Worm (Caenorhabditis elegans): ENCODE data around the gene srx-67.
A peak's percentile ranks its signal among the peaks of the same experiment; 100 is the strongest.

srx-67 gene

ce11 chrV:3900102-3900501 lies 16.5 kb upstream of the srx-67 start, which contains the start of gene irld-22:
Gene irld-22 (minus strand): TSS chrV:3900202.
- TF ChIP-seq unc-130 (GFP tag; optimal IDR thresholded peaks at IDR 0.05) (no peak), hif-1 (tag; optimal IDR thresholded peaks at IDR 0.05) (no peak), pqm-1 (tag; optimal IDR thresholded peaks at IDR 0.05) (no peak)

DNA sequence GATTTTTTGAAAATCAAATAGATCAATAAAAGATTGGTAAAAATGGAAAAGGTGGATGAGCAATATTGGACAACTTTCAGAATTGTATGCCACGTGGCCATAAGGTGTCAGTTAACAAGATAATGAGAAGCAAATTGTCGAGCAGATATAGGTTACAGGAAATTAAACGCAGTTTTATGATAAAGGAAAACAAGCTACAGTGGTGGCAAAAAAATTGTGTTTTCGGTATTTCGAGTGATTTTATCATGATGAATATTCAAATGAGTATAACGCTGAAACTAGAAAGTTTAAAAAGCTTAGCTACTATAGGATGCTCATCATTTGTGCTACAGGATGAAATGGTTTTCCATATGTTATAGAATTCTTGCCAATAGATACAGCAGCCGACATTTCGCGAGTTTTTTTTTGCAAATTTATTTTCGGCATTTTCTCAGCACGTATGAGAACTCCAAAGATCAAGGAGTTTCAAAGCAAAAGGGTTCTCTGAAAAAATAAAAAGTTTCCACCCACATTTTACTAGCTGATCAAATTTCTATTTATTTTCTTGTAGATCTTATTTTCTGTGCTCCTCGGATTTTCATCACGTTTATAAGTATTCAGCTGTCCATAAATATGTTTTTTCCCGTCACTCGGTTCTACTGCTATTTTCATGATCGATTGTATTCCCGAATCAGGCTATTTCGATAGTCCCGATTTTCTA lies 14.0 kb upstream of the srx-67 start, which contains the start of the genes str-229 and srh-190:
str-229 (minus strand) TSS at position 101 of the 700 bp plus-strand sequence.
srh-190 (plus strand) TSS at position 650 of the 700 bp plus-strand sequence.
- no peak for TF ChIP-seq F49E8.2 (tag; optimal IDR thresholded peaks at IDR 0.05; ENCODE audit: borderline replicate concordance)
- TF ChIP-seq ceh-62 (tag; optimal IDR thresholded peaks at IDR 0.05), result no peak
- TF ChIP-seq jun-1 (tag; optimal IDR thresholded peaks at IDR 0.05), result no peak
- no peak for TF ChIP-seq fkh-10 (GFP tag; optimal IDR thresholded peaks at IDR 0.05)
- no peak for TF ChIP-seq ceh-28 (tag; optimal IDR thresholded peaks at IDR 0.05)
- TF ChIP-seq tag-97 (GFP tag; IDR thresholded peaks at IDR 0.05), result no peak
- no peak for TF ChIP-seq ces-1 (GFP tag; optimal IDR thresholded peaks at IDR 0.05)
- TF ChIP-seq nhr-10 (tag; optimal IDR thresholded peaks at IDR 0.05), result no peak
- TF ChIP-seq pqm-1 (tag; optimal IDR thresholded peaks at IDR 0.05), result no peak
- no peak for TF ChIP-seq unc-130 (GFP tag; optimal IDR thresholded peaks at IDR 0.05)
- TF ChIP-seq rbr-2 (tag; optimal IDR thresholded peaks at IDR 0.05), result no peak

DNA sequence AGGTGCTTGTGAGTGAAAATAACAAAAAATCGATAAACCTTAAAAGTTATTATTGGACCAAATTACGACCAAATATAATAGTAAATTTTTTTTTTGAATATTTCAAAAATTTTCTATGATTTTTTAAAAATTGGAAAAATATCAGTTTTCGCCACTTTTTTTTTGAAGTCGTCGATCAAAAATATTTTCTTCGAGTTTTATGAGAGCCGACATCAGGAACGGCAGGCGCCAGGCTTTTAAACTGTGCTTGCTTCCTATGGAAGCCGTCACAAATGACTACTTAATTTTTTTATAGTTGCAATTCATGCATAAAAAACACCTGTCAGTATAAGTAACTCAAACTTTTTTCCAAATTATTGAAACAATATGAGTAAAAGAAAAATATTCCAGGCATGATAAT lies 13.2 kb upstream of the srx-67 start:
- TF ChIP-seq duxl-1 (tag; optimal IDR thresholded peaks at IDR 0.05; ENCODE audit: poor library complexity) (no peak), mes-2 (tag; optimal IDR thresholded peaks at IDR 0.05; ENCODE audit: poor library complexity, severe bottlenecking) (no peak), skn-1 (tag; optimal IDR thresholded peaks at IDR 0.05) (no peak), nhr-77 (tag; optimal IDR thresholded peaks at IDR 0.05) (no peak), unc-62 (GFP tag; optimal IDR thresholded peaks at IDR 0.05 in 1 of 2) (peak in 1 of 2 experiments; percentile 93), unc-62 (tag; optimal IDR thresholded peaks at IDR 0.05) (no peak), cey-2 (tag; optimal IDR thresholded peaks at IDR 0.05; ENCODE audit: borderline replicate concordance, insufficient read depth) (no peak), zip-2 (tag; optimal IDR thresholded peaks at IDR 0.05) (no peak), egl-43 (GFP tag; IDR thresholded peaks at IDR 0.05) (no peak)

ce11 chrV:3905841-3906240 lies 10.7 kb upstream of the srx-67 start, which contains the start of gene nhr-156:
Gene nhr-156 (plus strand): TSS chrV:3906106.
- no peak for TF ChIP-seq F44E2.7 (GFP tag; IDR thresholded peaks at IDR 0.05)
- TF ChIP-seq lsy-2 (tag; optimal IDR thresholded peaks at IDR 0.05), result no peak
- no peak for TF ChIP-seq ctbp-1 (GFP tag; IDR thresholded peaks at IDR 0.05)
- peak; percentile 3 for TF ChIP-seq pqm-1 (tag; optimal IDR thresholded peaks at IDR 0.05)
- TF ChIP-seq egl-43 (GFP tag; IDR thresholded peaks at IDR 0.05), result no peak
- no peak for TF ChIP-seq daf-16 (GFP tag; optimal IDR thresholded peaks at IDR 0.05)
- no peak for TF ChIP-seq daf-16 (tag; optimal IDR thresholded peaks at IDR 0.05)
- no peak for TF ChIP-seq tra-1 (GFP tag; IDR thresholded peaks at IDR 0.05)
- TF ChIP-seq spr-3 (GFP tag; optimal IDR thresholded peaks at IDR 0.05), result no peak
- peak; percentile 81 for TF ChIP-seq duxl-1 (tag; optimal IDR thresholded peaks at IDR 0.05; ENCODE audit: poor library complexity)
- no peak for TF ChIP-seq ceh-62 (tag; optimal IDR thresholded peaks at IDR 0.05)
- no peak for TF ChIP-seq saeg-2 (GFP tag; IDR thresholded peaks at IDR 0.05)
- no peak for TF ChIP-seq dve-1 (tag; optimal IDR thresholded peaks at IDR 0.05; ENCODE audit: insufficient read depth)
- TF ChIP-seq pha-4 (GFP tag; IDR thresholded peaks at IDR 0.05), result no peak
- no peak for TF ChIP-seq pha-4 (tag; optimal IDR thresholded peaks at IDR 0.05)
- TF ChIP-seq nhr-28 (tag; optimal IDR thresholded peaks at IDR 0.05), result peak; percentile 0
- no peak for TF ChIP-seq madf-9 (GFP tag; conservative IDR thresholded peaks at IDR 0.05)
- no peak for TF ChIP-seq nhr-41 (GFP tag; IDR thresholded peaks at IDR 0.05)
- no peak for TF ChIP-seq arid-1 (GFP tag; conservative IDR thresholded peaks at IDR 0.05)
- TF ChIP-seq F26F4.8 (GFP tag; conservative IDR thresholded peaks at IDR 0.05), result no peak
- TF ChIP-seq mdt-29 (GFP tag; IDR thresholded peaks at IDR 0.05), result no peak
- TF ChIP-seq aly-2 (tag; optimal IDR thresholded peaks at IDR 0.05), result no peak

All from whole organism, L4 larva.